Fruit fly (Drosophila melanogaster) whole organism, prepupa: Measurements from ENCODE around the gene CG42394.
A peak's percentile ranks its signal among the peaks of the same experiment; 100 is the strongest.

Experiments
- Blimp-1 ChIP-seq: fragments of 200-800 bp; sonication (Bioruptor generic); optimal IDR thresholded peaks from 3 replicates; lab custom pipeline; 2017; ENCODE audit warnings: missing biosample characterization, missing genetic modification characterization, mild to moderate bottlenecking, moderate library complexity, missing genetic modification reagents
- CG10631 ChIP-seq: fragments of 200-800 bp; sonication (Bioruptor generic); optimal IDR thresholded peaks from 2 replicates; lab custom pipeline; 2016; ENCODE audit warnings: missing biosample characterization, missing genetic modification characterization
- CG11294 ChIP-seq: fragments of 200-800 bp; sonication (Bioruptor generic); IDR thresholded peaks from 2 replicates; pipeline ENCODE4 v1.3.6; 2022; ENCODE audit warnings: missing biosample characterization, missing genetic modification characterization
- CG11762 ChIP-seq: fragments of 200-800 bp; sonication (Bioruptor generic); optimal IDR thresholded peaks from 3 replicates; lab custom pipeline; 2016; ENCODE audit warnings: missing biosample characterization, missing genetic modification characterization; ENCODE audit not compliant: insufficient read depth
- CG15336 ChIP-seq: fragments of 200-800 bp; sonication (Bioruptor generic); IDR thresholded peaks from 2 replicates; pipeline ENCODE4 v1.3.6; 2022; ENCODE audit warnings: missing biosample characterization, missing genetic modification characterization
- CG1621 ChIP-seq: fragments of 200-800 bp; sonication (Bioruptor generic); optimal IDR thresholded peaks from 3 replicates; lab custom pipeline; 2018; ENCODE audit warnings: missing biosample characterization, mild to moderate bottlenecking, missing genetic modification characterization
- CG16779 ChIP-seq: fragments of 200-800 bp; sonication (Bioruptor generic); optimal IDR thresholded peaks from 3 replicates; lab custom pipeline; 2017; ENCODE audit warnings: missing biosample characterization, mild to moderate bottlenecking, missing genetic modification characterization
- CG3032 ChIP-seq: fragments of 200-800 bp; optimal IDR thresholded peaks from 2 replicates; lab custom pipeline; 2019; ENCODE audit warnings: missing biosample characterization, mild to moderate bottlenecking, missing genetic modification characterization, moderate library complexity
- CG31627 ChIP-seq: fragments of 200-800 bp; sonication (Bioruptor generic); optimal IDR thresholded peaks from 3 replicates; lab custom pipeline; 2016; ENCODE audit warnings: missing biosample characterization, missing genetic modification characterization
- CG32006 ChIP-seq: fragments of 200-800 bp; sonication (Bioruptor generic); optimal IDR thresholded peaks from 3 replicates; lab custom pipeline; 2017; ENCODE audit warnings: missing biosample characterization, mild to moderate bottlenecking, missing genetic modification characterization
- CG34406 ChIP-seq: fragments of 200-800 bp; sonication (Bioruptor generic); optimal IDR thresholded peaks from 3 replicates; lab custom pipeline; 2016; ENCODE audit warnings: missing biosample characterization, missing genetic modification characterization
- CG3919 ChIP-seq: fragments of 200-800 bp; sonication (Bioruptor generic); optimal IDR thresholded peaks from 3 replicates; lab custom pipeline; 2016; ENCODE audit warnings: missing biosample characterization, missing genetic modification characterization
- CG4318 ChIP-seq: fragments of 200-800 bp; sonication (Bioruptor generic); optimal IDR thresholded peaks from 3 replicates; lab custom pipeline; 2017; ENCODE audit warnings: missing biosample characterization, mild to moderate bottlenecking, missing genetic modification characterization
- CG6163 ChIP-seq: fragments of 200-800 bp; sonication (Bioruptor generic); IDR thresholded peaks from 3 replicates; pipeline ENCODE4 v1.3.6; 2022; ENCODE audit warnings: missing biosample characterization, missing genetic modification characterization
- CG6792 ChIP-seq: fragments of 200-800 bp; sonication (Bioruptor generic); optimal IDR thresholded peaks from 3 replicates; lab custom pipeline; 2016; ENCODE audit warnings: missing biosample characterization, missing genetic modification characterization
- CG6808 ChIP-seq: fragments of 200-800 bp; sonication (Bioruptor generic); optimal IDR thresholded peaks from 3 replicates; lab custom pipeline; 2017; ENCODE audit warnings: missing biosample characterization, missing genetic modification characterization, mild to moderate bottlenecking, moderate library complexity, missing genetic modification reagents
- CG7368 ChIP-seq: fragments of 200-800 bp; sonication (Bioruptor generic); optimal IDR thresholded peaks from 3 replicates; lab custom pipeline; 2016; ENCODE audit warnings: missing biosample characterization, missing genetic modification characterization
- CG8119 ChIP-seq: fragments of 200-800 bp; sonication (Bioruptor generic); IDR thresholded peaks from 3 replicates; pipeline ENCODE4 v1.3.6; 2022; ENCODE audit warnings: missing biosample characterization, missing genetic modification characterization
- CG8319 ChIP-seq: fragments of 200-800 bp; sonication (Bioruptor generic); optimal IDR thresholded peaks from 3 replicates; lab custom pipeline; 2016; ENCODE audit warnings: missing biosample characterization, missing genetic modification characterization
- CG8632 ChIP-seq: fragments of 200-800 bp; sonication (Bioruptor generic); optimal IDR thresholded peaks from 3 replicates; lab custom pipeline; 2016; ENCODE audit warnings: missing biosample characterization, missing genetic modification characterization
- CG9139 ChIP-seq: fragments of 200-800 bp; sonication (Bioruptor generic); optimal IDR thresholded peaks from 3 replicates; lab custom pipeline; 2017; ENCODE audit warnings: missing biosample characterization, mild to moderate bottlenecking, missing genetic modification characterization
- Eip75B ChIP-seq: fragments of 200-800 bp; sonication (Bioruptor generic); optimal IDR thresholded peaks from 3 replicates; lab custom pipeline; 2016; ENCODE audit warnings: missing biosample characterization, missing genetic modification characterization
- Eip78C ChIP-seq: fragments of 200-800 bp; sonication (Bioruptor generic); peaks from one replicate; lab custom pipeline; 2016; ENCODE audit warnings: missing biosample characterization, missing genetic modification characterization
- Eip93F ChIP-seq: fragments of 200-800 bp; sonication (Bioruptor generic); optimal IDR thresholded peaks from 2 replicates; lab custom pipeline; 2016; ENCODE audit warnings: missing biosample characterization, mild to moderate bottlenecking, missing genetic modification characterization
- Ets96B ChIP-seq: fragments of 200-800 bp; optimal IDR thresholded peaks from 2 replicates; lab custom pipeline; 2019; ENCODE audit warnings: missing biosample characterization, mild to moderate bottlenecking, missing genetic modification characterization, moderate library complexity
- Gug ChIP-seq: fragments of 200-800 bp; sonication (Bioruptor generic); IDR thresholded peaks from 2 replicates; pipeline ENCODE4 v1.3.6; 2022; ENCODE audit warnings: missing biosample characterization, missing genetic modification characterization
- Hr38 ChIP-seq: sonication (Bioruptor generic); optimal IDR thresholded peaks from 2 replicates; lab custom pipeline; 2016; ENCODE audit warnings: missing biosample characterization, missing genetic modification characterization
- Hr39 ChIP-seq: fragments of 200-800 bp; sonication (Bioruptor generic); optimal IDR thresholded peaks from 2 replicates; lab custom pipeline; 2016; ENCODE audit warnings: missing biosample characterization, missing genetic modification characterization
- Lpt ChIP-seq: fragments of 200-800 bp; sonication (Bioruptor generic); optimal IDR thresholded peaks from 3 replicates; lab custom pipeline; 2016; ENCODE audit warnings: missing biosample characterization, missing genetic modification characterization
- OdsH ChIP-seq: fragments of 200-800 bp; sonication (Bioruptor generic); optimal IDR thresholded peaks from 3 replicates; lab custom pipeline; 2016; ENCODE audit warnings: missing biosample characterization, missing genetic modification characterization
- Smox ChIP-seq: fragments of 200-800 bp; sonication (Bioruptor generic); optimal IDR thresholded peaks from 3 replicates; lab custom pipeline; 2016; ENCODE audit warnings: missing biosample characterization, missing genetic modification characterization
- Sox102F ChIP-seq: fragments of 200-800 bp; sonication (Bioruptor generic); optimal IDR thresholded peaks from 2 replicates; lab custom pipeline; 2016; ENCODE audit warnings: missing biosample characterization, mild to moderate bottlenecking, missing genetic modification characterization
- Sox14 ChIP-seq: fragments of 200-800 bp; sonication (Bioruptor generic); optimal IDR thresholded peaks from 3 replicates; lab custom pipeline; 2016; ENCODE audit warnings: missing biosample characterization, missing genetic modification characterization
- Sox15 ChIP-seq: fragments of 200-800 bp; sonication (Bioruptor generic); optimal IDR thresholded peaks from 3 replicates; lab custom pipeline; 2016; ENCODE audit warnings: missing biosample characterization, missing genetic modification characterization
- achi ChIP-seq: fragments of 200-800 bp; sonication (Bioruptor generic); optimal IDR thresholded peaks from 3 replicates; lab custom pipeline; 2016; ENCODE audit warnings: missing biosample characterization, missing genetic modification characterization
- acj6 ChIP-seq: fragments of 200-800 bp; sonication (Bioruptor generic); optimal IDR thresholded peaks from 3 replicates; lab custom pipeline; 2016; ENCODE audit warnings: missing biosample characterization, missing genetic modification characterization
- cyc ChIP-seq: fragments of 200-800 bp; sonication (Bioruptor generic); optimal IDR thresholded peaks from 3 replicates; lab custom pipeline; 2016; ENCODE audit warnings: missing biosample characterization, missing genetic modification characterization
- dac ChIP-seq: fragments of 200-800 bp; sonication (Bioruptor generic); optimal IDR thresholded peaks from 2 replicates; lab custom pipeline; 2017; ENCODE audit warnings: missing biosample characterization, mild to moderate bottlenecking, missing genetic modification characterization
- eg ChIP-seq: fragments of 200-800 bp; sonication (Bioruptor generic); IDR thresholded peaks from 3 replicates; pipeline ENCODE4 v1.3.6; 2022; ENCODE audit warnings: missing biosample characterization, missing genetic modification characterization
- fd59A ChIP-seq: fragments of 200-800 bp; sonication (Bioruptor generic); optimal IDR thresholded peaks from 2 replicates; lab custom pipeline; 2017; ENCODE audit warnings: missing biosample characterization, mild to moderate bottlenecking, missing genetic modification characterization, missing genetic modification reagents
- fd85E ChIP-seq: fragments of 200-800 bp; sonication (Bioruptor generic); optimal IDR thresholded peaks from 3 replicates; lab custom pipeline; 2016; ENCODE audit warnings: missing biosample characterization, missing genetic modification characterization
- fkh ChIP-seq: fragments of 200-800 bp; sonication (Bioruptor generic); optimal IDR thresholded peaks from 3 replicates; lab custom pipeline; 2017; ENCODE audit warnings: missing biosample characterization, mild to moderate bottlenecking, missing genetic modification characterization, moderate library complexity
- lz ChIP-seq: fragments of 200-800 bp; sonication (Bioruptor generic); optimal IDR thresholded peaks from 3 replicates; lab custom pipeline; 2016; ENCODE audit warnings: missing biosample characterization, missing genetic modification characterization
- net ChIP-seq: fragments of 200-800 bp; sonication (Bioruptor generic); optimal IDR thresholded peaks from 3 replicates; lab custom pipeline; 2016; ENCODE audit warnings: missing biosample characterization, missing genetic modification characterization
- salr ChIP-seq, 2 experiments: fragments of 200-800 bp; sonication (Bioruptor generic); optimal IDR thresholded peaks; 3 replicates each; lab custom pipeline; 2016 to 2018; ENCODE audit warnings: missing biosample characterization in 2 of 2, missing genetic modification characterization in 2 of 2, mild to moderate bottlenecking in 1 of 2
- ss ChIP-seq, 2 experiments: fragments of 200-800 bp; sonication (Bioruptor generic); optimal IDR thresholded peaks; 2 replicates in 1 of 2; 3 replicates in 1 of 2; lab custom pipeline; 2017 to 2018; ENCODE audit warnings: mild to moderate bottlenecking in 2 of 2, missing biosample characterization in 2 of 2, missing genetic modification characterization in 2 of 2, moderate library complexity in 1 of 2
- svp ChIP-seq: fragments of 200-800 bp; sonication (Bioruptor generic); peaks from one replicate; lab custom pipeline; 2016; ENCODE audit warnings: missing biosample characterization, missing genetic modification characterization
- vri ChIP-seq: fragments of 200-800 bp; sonication (Bioruptor generic); optimal IDR thresholded peaks from 3 replicates; lab custom pipeline; 2016; ENCODE audit warnings: missing biosample characterization, mild to moderate bottlenecking, missing genetic modification characterization

CG42394 gene

DNA sequence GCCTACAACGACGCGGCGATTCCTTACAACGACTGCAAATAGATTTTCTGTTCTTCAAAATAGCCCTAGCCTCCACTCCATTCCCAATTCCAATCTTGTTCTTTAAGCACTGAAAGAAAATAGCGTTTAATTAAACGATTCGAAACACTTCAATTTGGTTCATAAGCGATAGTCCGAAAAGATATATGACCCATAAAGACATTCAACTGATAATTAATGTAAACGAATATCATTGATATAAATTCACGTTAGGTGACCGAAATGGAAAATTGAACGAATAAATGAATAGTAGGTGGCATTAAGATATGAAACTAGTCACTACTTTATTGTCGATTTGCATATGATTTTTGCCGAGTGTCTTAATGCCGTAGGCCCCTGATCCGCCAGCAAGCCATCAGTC is 19.9 kb upstream of the CG42394 start (continued):
- TF ChIP-seq CG6792 (GFP tag; lab: Kevin White, UChicago): no peak
- TF ChIP-seq net (GFP tag; lab: Kevin White, UChicago): no peak
- peak; percentile 74 for TF ChIP-seq Ets96B (tag; lab: Kevin White, UChicago)
- peak; percentile 51 for TF ChIP-seq CG1621
- TF ChIP-seq Smox: no peak
- no peak for TF ChIP-seq Gug (GFP tag; lab: Robert Waterston, UW)
- TF ChIP-seq CG9139 (GFP tag; lab: Kevin White, UChicago): peak; percentile 8
- TF ChIP-seq OdsH (GFP tag; lab: Kevin White, UChicago): peak; percentile 24
- no peak for TF ChIP-seq Hr39 (GFP tag; lab: Kevin White, UChicago)
- no peak for TF ChIP-seq CG8632 (GFP tag; lab: Kevin White, UChicago)
- no peak for TF ChIP-seq Blimp-1
- peak; percentile 55 to 61 for TF ChIP-seq ss (GFP tag; optimal IDR thresholded peaks at IDR 0.05; lab: Kevin White, UChicago)
- peak; percentile 81 for TF ChIP-seq CG6808 (GFP tag; lab: Kevin White, UChicago)
- peak; percentile 31 for TF ChIP-seq achi
- TF ChIP-seq CG34406 (GFP tag; lab: Kevin White, UChicago): no peak
- TF ChIP-seq vri (GFP tag; lab: Kevin White, UChicago): no peak
- TF ChIP-seq fd85E (GFP tag; lab: Kevin White, UChicago): no peak
- TF ChIP-seq CG11762 (GFP tag; lab: Kevin White, UChicago): no peak
- TF ChIP-seq CG32006 (GFP tag; lab: Kevin White, UChicago): peak; percentile 47
- no peak for TF ChIP-seq acj6 (GFP tag; lab: Kevin White, UChicago)
- no peak for TF ChIP-seq Sox102F (GFP tag; lab: Kevin White, UChicago)
- TF ChIP-seq svp (GFP tag; lab: Kevin White, UChicago): no peak

DNA sequence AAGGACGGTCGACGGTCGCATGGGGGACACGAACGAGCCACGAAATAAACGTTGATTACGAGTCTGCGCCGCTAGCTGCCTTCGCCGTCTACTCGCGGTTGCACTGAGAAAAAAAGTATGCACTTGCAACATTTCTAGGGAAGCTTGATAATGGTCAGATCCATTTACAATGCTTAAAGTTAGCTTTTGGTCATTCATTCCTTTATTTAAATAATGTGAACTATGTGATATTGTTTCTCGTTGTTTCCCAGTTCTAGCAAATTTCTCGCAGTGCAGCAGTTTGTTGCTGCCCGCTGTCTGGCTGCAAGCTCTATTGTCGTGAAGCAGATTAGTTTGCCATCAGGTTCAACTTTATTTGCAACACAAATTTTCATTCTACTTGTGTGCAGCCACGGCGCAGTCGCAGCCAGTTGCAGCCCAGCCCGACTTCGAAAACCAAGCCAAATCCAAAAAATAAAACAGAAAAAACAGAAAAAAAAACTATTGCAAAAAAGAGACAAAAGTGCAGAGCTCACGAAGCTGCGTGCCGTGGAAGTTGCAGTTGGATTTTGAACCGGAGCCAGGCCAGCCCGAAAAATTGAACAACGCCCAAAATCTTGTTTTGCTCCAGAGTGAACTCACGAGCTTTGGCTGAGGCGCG is 17.0 kb upstream of the CG42394 start:
- peak; percentile 83 to 91 for TF ChIP-seq ss (GFP tag; optimal IDR thresholded peaks at IDR 0.05; lab: Kevin White, UChicago)
- TF ChIP-seq Hr38 (GFP tag; lab: Kevin White, UChicago): no peak
- TF ChIP-seq Eip93F (GFP tag; lab: Kevin White, UChicago): no peak
- no peak for TF ChIP-seq Hr39 (GFP tag; lab: Kevin White, UChicago)
- peak; percentile 43 for TF ChIP-seq cyc (GFP tag; lab: Kevin White, UChicago)
- TF ChIP-seq net (GFP tag; lab: Kevin White, UChicago): peak; percentile 55
- TF ChIP-seq CG31627 (GFP tag; lab: Kevin White, UChicago): no peak
- peak; percentile 92 for TF ChIP-seq Lpt (GFP tag; lab: Kevin White, UChicago)
- TF ChIP-seq CG16779: peak; percentile 79
- peak; percentile 87 for TF ChIP-seq CG11294 (GFP tag; lab: Robert Waterston, UW)
- TF ChIP-seq eg (GFP tag; lab: Robert Waterston, UW): peak; percentile 95
- no peak for TF ChIP-seq Smox
- peak; percentile 55 for TF ChIP-seq CG8319 (GFP tag; lab: Kevin White, UChicago)
- TF ChIP-seq CG3032 (tag; lab: Kevin White, UChicago): peak; percentile 92
- no peak for TF ChIP-seq Sox15 (GFP tag; lab: Kevin White, UChicago)
- TF ChIP-seq salr (GFP tag; optimal IDR thresholded peaks at IDR 0.05; lab: Kevin White, UChicago): peak; percentile 37 to 86
- peak; percentile 4 for TF ChIP-seq fd85E (GFP tag; lab: Kevin White, UChicago)
- TF ChIP-seq CG3919: peak; percentile 93
- TF ChIP-seq CG4318 (GFP tag; lab: Kevin White, UChicago): peak; percentile 76
- peak; percentile 94 for TF ChIP-seq Eip78C (GFP tag; lab: Kevin White, UChicago)
- TF ChIP-seq Eip75B: peak; percentile 88
- no peak for TF ChIP-seq fkh
- peak; percentile 89 for TF ChIP-seq CG15336 (GFP tag; lab: Robert Waterston, UW)
- peak; percentile 88 for TF ChIP-seq CG8119 (GFP tag; lab: Robert Waterston, UW)
- TF ChIP-seq CG34406 (GFP tag; lab: Kevin White, UChicago): peak; percentile 28
- TF ChIP-seq fd59A: peak; percentile 73
- peak; percentile 18 for TF ChIP-seq CG1621
- peak; percentile 93 for TF ChIP-seq CG6808 (GFP tag; lab: Kevin White, UChicago)
- TF ChIP-seq CG7368 (GFP tag; lab: Kevin White, UChicago): peak; percentile 73
- TF ChIP-seq CG9139 (GFP tag; lab: Kevin White, UChicago): peak; percentile 83
- TF ChIP-seq lz (GFP tag; lab: Kevin White, UChicago): peak; percentile 20
- peak; percentile 76 for TF ChIP-seq CG10631
- peak; percentile 97 for TF ChIP-seq CG6163 (GFP tag; lab: Robert Waterston, UW)
- no peak for TF ChIP-seq Sox102F (GFP tag; lab: Kevin White, UChicago)
- TF ChIP-seq dac (GFP tag; lab: Kevin White, UChicago): peak; percentile 68
- no peak for TF ChIP-seq vri (GFP tag; lab: Kevin White, UChicago)
- TF ChIP-seq acj6 (GFP tag; lab: Kevin White, UChicago): peak; percentile 60
- no peak for TF ChIP-seq Blimp-1
- TF ChIP-seq Sox14 (GFP tag; lab: Kevin White, UChicago): peak; percentile 62
